Worm (Caenorhabditis elegans) whole organism, young adult: Measurements from ENCODE around the gene inx-3.

Experiments
- C06A6.2 ChIP-seq: fragments of 200-800 bp; sonication (Bioruptor generic); conservative IDR thresholded peaks from 2 replicates; pipeline ENCODE4 v1.3.6; 2022; ENCODE audit warnings: missing genetic modification characterization, missing compliant biosample characterization
- C17E4.6 ChIP-seq: fragments of 200-800 bp; sonication (Bioruptor generic); IDR thresholded peaks from 2 replicates; pipeline ENCODE4 v1.3.6; 2022; ENCODE audit warnings: missing genetic modification reagents, missing genetic modification characterization, missing compliant biosample characterization
- F10E7.11 ChIP-seq: sonication (generic microtip); optimal IDR thresholded peaks from 2 replicates; lab custom pipeline; 2017; ENCODE audit warnings: mild to moderate bottlenecking, missing genetic modification characterization, moderate library complexity, missing compliant biosample characterization
- F23B12.7 ChIP-seq: sonication (generic microtip); optimal IDR thresholded peaks from 2 replicates; lab custom pipeline; 2017; ENCODE audit warnings: missing genetic modification characterization, mild to moderate bottlenecking, missing compliant biosample characterization, antibody characterized with exemption, moderate library complexity; ENCODE audit not compliant: insufficient read depth
- F33H1.4 ChIP-seq: fragments of 200-800 bp; sonication (Bioruptor generic); IDR thresholded peaks from 2 replicates; pipeline ENCODE4 v1.3.6; 2022; ENCODE audit warnings: missing genetic modification reagents, missing genetic modification characterization, missing compliant biosample characterization
- F52B5.7 ChIP-seq: sonication (generic microtip); optimal IDR thresholded peaks from 2 replicates; lab custom pipeline; 2016; ENCODE audit warnings: mild to moderate bottlenecking, missing genetic modification characterization, missing compliant biosample characterization
- F55B11.4 ChIP-seq: sonication (generic microtip); optimal IDR thresholded peaks from 2 replicates; lab custom pipeline; 2016; ENCODE audit warnings: missing compliant biosample characterization, missing genetic modification characterization, borderline replicate concordance; ENCODE audit not compliant: insufficient read depth
- K11D2.4 ChIP-seq: fragments of 200-800 bp; sonication (Bioruptor generic); IDR thresholded peaks from 2 replicates; pipeline ENCODE4 v1.3.6; 2022; ENCODE audit warnings: missing genetic modification reagents, missing genetic modification characterization, missing compliant biosample characterization
- Y53F4B.3 ChIP-seq: fragments of 200-800 bp; sonication (Bioruptor generic); IDR thresholded peaks from 2 replicates; pipeline ENCODE4 v1.3.6; 2022; ENCODE audit warnings: missing genetic modification reagents, missing genetic modification characterization, missing compliant biosample characterization
- Y95B8A.8 ChIP-seq: fragments of 200-800 bp; sonication (Bioruptor generic); IDR thresholded peaks from 2 replicates; pipeline ENCODE4 v1.3.6; 2022; ENCODE audit warnings: missing genetic modification reagents, missing genetic modification characterization, missing compliant biosample characterization
- ZK185.1 ChIP-seq: sonication (generic microtip); optimal IDR thresholded peaks from 2 replicates; lab custom pipeline; 2016; ENCODE audit warnings: mild to moderate bottlenecking, missing genetic modification characterization, missing compliant biosample characterization; ENCODE audit not compliant: poor library complexity, severe bottlenecking
- akir-1 ChIP-seq: fragments of 200-800 bp; sonication (Bioruptor generic); optimal IDR thresholded peaks from 2 replicates; lab custom pipeline; 2018; ENCODE audit warnings: mild to moderate bottlenecking, missing genetic modification characterization, moderate library complexity, missing compliant biosample characterization
- athp-1 ChIP-seq: sonication (generic microtip); optimal IDR thresholded peaks from 2 replicates; lab custom pipeline; 2017; ENCODE audit warnings: mild to moderate bottlenecking, missing genetic modification characterization, missing compliant biosample characterization
- attf-5 ChIP-seq: fragments of 200-800 bp; sonication (Bioruptor generic); optimal IDR thresholded peaks from 2 replicates; lab custom pipeline; 2018; ENCODE audit warnings: mild to moderate bottlenecking, missing genetic modification characterization, missing compliant biosample characterization
- bed-2 ChIP-seq: fragments of 200-800 bp; sonication (Bioruptor generic); IDR thresholded peaks from 2 replicates; pipeline ENCODE4 v1.3.6; 2022; ENCODE audit warnings: missing genetic modification reagents, missing genetic modification characterization, missing compliant biosample characterization
- ccch-3 ChIP-seq: fragments of 200-800 bp; sonication (Bioruptor generic); optimal IDR thresholded peaks from 2 replicates; lab custom pipeline; 2018; ENCODE audit warnings: mild to moderate bottlenecking, missing genetic modification characterization, missing compliant biosample characterization
- cebp-2 ChIP-seq: fragments of 200-800 bp; sonication (Bioruptor generic); IDR thresholded peaks from 2 replicates; pipeline ENCODE4 v1.3.6; 2022; ENCODE audit warnings: missing genetic modification characterization, missing compliant biosample characterization
- ceh-40 ChIP-seq: fragments of 200-800 bp; sonication (Bioruptor generic); IDR thresholded peaks from 2 replicates; pipeline ENCODE4 v1.3.6; 2022; ENCODE audit warnings: missing genetic modification characterization, missing compliant biosample characterization
- ceh-58 ChIP-seq: fragments of 200-800 bp; sonication (Bioruptor generic); IDR thresholded peaks from 2 replicates; pipeline ENCODE4 v1.3.6; 2022; ENCODE audit warnings: missing genetic modification characterization, missing compliant biosample characterization
- ceh-79 ChIP-seq: sonication (generic microtip); optimal IDR thresholded peaks from 2 replicates; lab custom pipeline; 2017; ENCODE audit warnings: mild to moderate bottlenecking, missing genetic modification characterization, missing compliant biosample characterization
- die-1 ChIP-seq: sonication (generic microtip); optimal IDR thresholded peaks from 2 replicates; lab custom pipeline; 2016; ENCODE audit warnings: missing genotype, mild to moderate bottlenecking, missing genetic modification characterization, missing compliant biosample characterization
- efl-1 ChIP-seq: fragments of 150-350 bp; optimal IDR thresholded peaks from 2 replicates; lab custom pipeline; 2014; ENCODE audit warnings: missing biosample characterization, missing genetic modification reagents, missing genetic modification characterization
- egl-44 ChIP-seq: fragments of 200-800 bp; sonication (Bioruptor generic); IDR thresholded peaks from 2 replicates; pipeline ENCODE4 v1.3.6; 2022; ENCODE audit warnings: missing genetic modification reagents, missing genetic modification characterization, missing compliant biosample characterization
- ets-4 ChIP-seq: fragments of 200-800 bp; sonication (Bioruptor generic); optimal IDR thresholded peaks from 2 replicates; lab custom pipeline; 2018; ENCODE audit warnings: mild to moderate bottlenecking, missing genetic modification characterization, missing compliant biosample characterization
- hlh-12 ChIP-seq: sonication (generic microtip); optimal IDR thresholded peaks from 2 replicates; lab custom pipeline; 2016; ENCODE audit warnings: missing genetic modification characterization, missing compliant biosample characterization
- hlh-26 ChIP-seq: fragments of 200-800 bp; sonication (Bioruptor generic); conservative IDR thresholded peaks from 2 replicates; pipeline ENCODE4 v1.3.6; 2022; ENCODE audit warnings: missing genetic modification reagents, missing genetic modification characterization, missing compliant biosample characterization
- hmg-1.2 ChIP-seq: fragments of 200-800 bp; sonication (Bioruptor generic); IDR thresholded peaks from 2 replicates; pipeline ENCODE4 v1.3.6; 2022; ENCODE audit warnings: missing genetic modification reagents, missing genetic modification characterization, missing compliant biosample characterization
- hrde-1 ChIP-seq: sonication (generic microtip); optimal IDR thresholded peaks from 2 replicates; lab custom pipeline; 2016; ENCODE audit warnings: missing genetic modification characterization, mild to moderate bottlenecking, missing compliant biosample characterization, moderate library complexity, missing genotype, missing genetic modification reagents, borderline replicate concordance
- let-526 ChIP-seq: fragments of 200-800 bp; sonication (Bioruptor generic); IDR thresholded peaks from 2 replicates; pipeline ENCODE4 v1.3.6; 2022; ENCODE audit warnings: missing genetic modification reagents, missing genetic modification characterization, missing compliant biosample characterization
- madf-10 ChIP-seq: sonication (generic microtip); optimal IDR thresholded peaks from 2 replicates; lab custom pipeline; 2016; ENCODE audit warnings: mild to moderate bottlenecking, missing genetic modification characterization, missing compliant biosample characterization
- madf-6 ChIP-seq: fragments of 200-800 bp; sonication (Bioruptor generic); IDR thresholded peaks from 2 replicates; pipeline ENCODE4 v1.3.6; 2022; ENCODE audit warnings: missing genetic modification reagents, missing genetic modification characterization, missing compliant biosample characterization
- mcd-1 ChIP-seq: fragments of 200-800 bp; sonication (Bioruptor generic); IDR thresholded peaks from 2 replicates; pipeline ENCODE4 v1.3.6; 2022; ENCODE audit warnings: missing genetic modification reagents, missing genetic modification characterization, missing compliant biosample characterization
- mxl-1 ChIP-seq: sonication (generic microtip); optimal IDR thresholded peaks from 2 replicates; lab custom pipeline; 2016; ENCODE audit warnings: missing genetic modification characterization, missing compliant biosample characterization
- nfya-2 ChIP-seq: fragments of 200-800 bp; sonication (Bioruptor generic); IDR thresholded peaks from 2 replicates; pipeline ENCODE4 v1.3.6; 2022; ENCODE audit warnings: missing genetic modification reagents, missing genetic modification characterization, missing compliant biosample characterization
- nhr-80 ChIP-seq: sonication (generic microtip); optimal IDR thresholded peaks from 2 replicates; lab custom pipeline; 2016; ENCODE audit warnings: missing genetic modification characterization, missing compliant biosample characterization
- nhr-90 ChIP-seq: sonication (generic microtip); optimal IDR thresholded peaks from 2 replicates; lab custom pipeline; 2016; ENCODE audit warnings: missing genotype, mild to moderate bottlenecking, missing genetic modification characterization, missing compliant biosample characterization
- pha-4 ChIP-seq: fragments of 150-350 bp; sonication (generic microtip); optimal IDR thresholded peaks from 2 replicates; lab custom pipeline; 2014; ENCODE audit warnings: missing biosample characterization, missing genetic modification reagents, missing genetic modification characterization
- rpc-1 ChIP-seq, 2 experiments: fragments of 150-350 bp in 1 of 2; sonication (generic microtip) in 1 of 2; optimal IDR thresholded peaks; 2 replicates each; lab custom pipeline; 2014 to 2018; ENCODE audit warnings: missing biosample characterization in 1 of 2, missing genetic modification characterization in 1 of 2, missing genetic modification reagents in 1 of 2, missing genotype in 1 of 2
- snpc-1.3 ChIP-seq: sonication (generic microtip); optimal IDR thresholded peaks from 2 replicates; lab custom pipeline; 2017; ENCODE audit warnings: missing genetic modification characterization, mild to moderate bottlenecking, missing compliant biosample characterization, antibody characterized with exemption, moderate library complexity, missing genotype, missing genetic modification reagents; ENCODE audit not compliant: insufficient read depth
- snpc-4 ChIP-seq, 5 experiments: fragments of 150-350 bp in 1 of 5; sonication (generic microtip) in 4 of 5; optimal IDR thresholded peaks; 2 replicates each; lab custom pipeline; 2014 to 2018; ENCODE audit warnings: missing genetic modification characterization in 5 of 5, missing biosample characterization in 3 of 5, antibody characterized with exemption in 2 of 5, mild to moderate bottlenecking in 2 of 5, missing compliant biosample characterization in 2 of 5, missing genotype in 2 of 5, moderate library complexity in 2 of 5, missing genetic modification reagents in 1 of 5
- tbp1 ChIP-seq: fragments of 200-800 bp; sonication (Bioruptor generic); optimal IDR thresholded peaks from 2 replicates; lab custom pipeline; 2018; ENCODE audit warnings: mild to moderate bottlenecking, missing genetic modification characterization, missing compliant biosample characterization
- tlf-1 ChIP-seq: fragments of 200-800 bp; sonication (Bioruptor generic); optimal IDR thresholded peaks from 2 replicates; lab custom pipeline; 2018; ENCODE audit warnings: mild to moderate bottlenecking, missing genetic modification characterization, missing compliant biosample characterization
- unc-130 ChIP-seq: sonication (generic microtip); optimal IDR thresholded peaks from 2 replicates; lab custom pipeline; 2016; ENCODE audit warnings: missing genetic modification reagents, missing genetic modification characterization, missing compliant biosample characterization
- unc-62 ChIP-seq: fragments of 150-350 bp; optimal IDR thresholded peaks from 2 replicates; lab custom pipeline; 2014; ENCODE audit warnings: missing biosample characterization, missing genetic modification reagents, missing genetic modification characterization
- xnd-1 ChIP-seq: sonication (generic microtip); optimal IDR thresholded peaks from 2 replicates; lab custom pipeline; 2016; ENCODE audit warnings: missing genotype, missing genetic modification reagents, missing genetic modification characterization, missing compliant biosample characterization
- ztf-18 ChIP-seq: sonication (generic microtip); optimal IDR thresholded peaks from 2 replicates; lab custom pipeline; 2016; ENCODE audit warnings: missing genotype, mild to moderate bottlenecking, missing genetic modification characterization, missing compliant biosample characterization
- ztf-26 ChIP-seq: sonication (generic microtip); optimal IDR thresholded peaks from 2 replicates; lab custom pipeline; 2017; ENCODE audit warnings: missing genetic modification characterization, missing compliant biosample characterization

The inx-3 gene

DNA sequence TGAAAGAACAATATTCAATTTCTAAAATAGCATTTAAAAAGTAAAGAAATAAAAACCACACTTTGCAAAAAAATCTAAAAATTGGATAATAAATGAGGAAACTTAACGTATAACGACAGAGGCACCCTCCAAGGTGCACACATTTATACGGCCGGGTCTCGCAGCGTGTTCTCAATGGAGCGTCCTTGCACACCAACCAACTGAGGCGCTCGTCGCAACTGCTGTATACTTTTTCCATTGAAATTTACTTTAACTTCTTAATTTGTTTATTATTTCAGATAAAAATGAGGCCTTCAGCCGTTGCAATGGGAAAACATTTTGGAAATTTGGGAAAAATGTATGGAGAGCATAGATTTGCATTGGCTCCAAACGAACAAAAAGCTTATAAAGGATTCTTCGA is 42.8 kb upstream of the inx-3 start, which contains the start of the genes R07E4.5 and R07E4.3:
R07E4.5 (minus strand) TSS at position 1 of the 400 bp plus-strand sequence.
R07E4.3 (plus strand) TSS at position 285 of the 400 bp plus-strand sequence.
- TF ChIP-seq Y95B8A.8 (GFP tag; lab: Robert Waterston, UW) (no peak), tlf-1 (GFP tag; lab: Kevin White, UChicago) (no peak), hmg-1.2 (GFP tag; lab: Robert Waterston, UW) (no peak), nfya-2 (GFP tag; lab: Robert Waterston, UW) (no peak), hlh-26 (GFP tag; lab: Robert Waterston, UW) (no peak), cebp-2 (GFP tag; lab: Robert Waterston, UW) (no peak), akir-1 (no peak), snpc-4 (GFP tag; optimal IDR thresholded peaks at IDR 0.05; lab: Kevin White, UChicago) (no peak), snpc-4 (tag; optimal IDR thresholded peaks at IDR 0.05; lab: Kevin White, UChicago) (no peak), mcd-1 (peak; percentile 93), hlh-12 (tag; lab: Kevin White, UChicago) (no peak), ccch-3 (GFP tag; lab: Kevin White, UChicago) (no peak), C06A6.2 (GFP tag; lab: Robert Waterston, UW) (no peak), F55B11.4 (tag; lab: Kevin White, UChicago) (no peak), madf-10 (tag; lab: Kevin White, UChicago) (no peak), ets-4 (no peak), snpc-1.3 (tag; lab: Kevin White, UChicago) (no peak), efl-1 (GFP tag; lab: Kevin White, UChicago) (no peak), ceh-79 (no peak), F23B12.7 (tag; lab: Kevin White, UChicago) (peak; percentile 1), mxl-1 (tag; lab: Kevin White, UChicago) (no peak), C17E4.6 (no peak), tbp1 (GFP tag; lab: Kevin White, UChicago) (no peak), egl-44 (GFP tag; lab: Robert Waterston, UW) (no peak), F33H1.4 (GFP tag; lab: Robert Waterston, UW) (peak; percentile 72), rpc-1 (optimal IDR thresholded peaks at IDR 0.05; lab: Kevin White, UChicago) (no peak), rpc-1 (tag; optimal IDR thresholded peaks at IDR 0.05; lab: Kevin White, UChicago) (no peak), die-1 (tag; lab: Kevin White, UChicago) (no peak), athp-1 (tag; lab: Kevin White, UChicago) (no peak), hrde-1 (tag; lab: Kevin White, UChicago) (no peak), xnd-1 (tag; lab: Kevin White, UChicago) (no peak), nhr-80 (tag; lab: Kevin White, UChicago) (peak; percentile 38), ztf-18 (tag; lab: Kevin White, UChicago) (no peak), pha-4 (tag; lab: Kevin White, UChicago) (peak; percentile 31), ceh-40 (GFP tag; lab: Robert Waterston, UW) (no peak), F52B5.7 (tag; lab: Kevin White, UChicago) (no peak), bed-2 (GFP tag; lab: Robert Waterston, UW) (no peak), F10E7.11 (tag; lab: Kevin White, UChicago) (no peak), madf-6 (GFP tag; lab: Robert Waterston, UW) (no peak), ztf-26 (no peak), nhr-90 (tag; lab: Kevin White, UChicago) (no peak), K11D2.4 (GFP tag; lab: Robert Waterston, UW) (no peak), ceh-58 (GFP tag; lab: Robert Waterston, UW) (no peak), Y53F4B.3 (GFP tag; lab: Robert Waterston, UW) (no peak), attf-5 (GFP tag; lab: Kevin White, UChicago) (peak; percentile 31), unc-62 (GFP tag; lab: Kevin White, UChicago) (no peak), ZK185.1 (tag; lab: Kevin White, UChicago) (peak; percentile 26), unc-130 (GFP tag; lab: Kevin White, UChicago) (no peak), let-526 (GFP tag; lab: Robert Waterston, UW) (no peak)
- TF ChIP-seq, all 124 proteins: peak for 7
